Worm (Caenorhabditis elegans) whole organism, early embryonic: Measurements from ENCODE around the gene unc-32.

ENCODE experiments used
- B0310.2 ChIP-seq: sonication (generic microtip); optimal IDR thresholded peaks from 2 replicates; lab custom pipeline; 2016; ENCODE audit warnings: mild to moderate bottlenecking, missing genetic modification characterization, missing compliant biosample characterization
- F13C5.2 ChIP-seq: sonication (generic microtip); optimal IDR thresholded peaks from 2 replicates; lab custom pipeline; 2017; ENCODE audit warnings: mild to moderate bottlenecking, missing genetic modification characterization, inconsistent platforms, missing compliant biosample characterization
- aly-1 ChIP-seq: sonication (generic microtip); optimal IDR thresholded peaks from 2 replicates; lab custom pipeline; 2016; ENCODE audit warnings: missing genetic modification characterization, missing compliant biosample characterization
- ama-1 ChIP-seq: fragments of 150-350 bp; optimal IDR thresholded peaks from 2 replicates; lab custom pipeline; 2014
- ceh-13 ChIP-seq: fragments of 200-800 bp; sonication (Bioruptor generic); optimal IDR thresholded peaks from 2 replicates; lab custom pipeline; 2018; ENCODE audit warnings: mild to moderate bottlenecking, missing genetic modification characterization, missing compliant biosample characterization
- ceh-36 ChIP-seq: sonication (generic microtip); optimal IDR thresholded peaks from 2 replicates; lab custom pipeline; 2016; ENCODE audit warnings: missing genetic modification characterization, inconsistent platforms, missing compliant biosample characterization
- ets-7 ChIP-seq: sonication (generic microtip); optimal IDR thresholded peaks from 2 replicates; lab custom pipeline; 2016; ENCODE audit warnings: missing genotype, missing genetic modification characterization, missing compliant biosample characterization
- flt-1 ChIP-seq: fragments of 200-800 bp; sonication (Bioruptor generic); IDR thresholded peaks from 2 replicates; pipeline ENCODE4 v1.3.6; 2022; ENCODE audit warnings: missing genetic modification characterization, missing compliant biosample characterization
- hmbx-1 ChIP-seq: sonication (generic microtip); optimal IDR thresholded peaks from 2 replicates; lab custom pipeline; 2016; ENCODE audit warnings: mild to moderate bottlenecking, missing genetic modification characterization, missing compliant biosample characterization
- hmg-4 ChIP-seq: fragments of 200-800 bp; sonication (Bioruptor generic); optimal IDR thresholded peaks from 2 replicates; lab custom pipeline; 2018; ENCODE audit warnings: mild to moderate bottlenecking, missing genetic modification characterization, missing compliant biosample characterization
- hnd-1 ChIP-seq: sonication (generic microtip); optimal IDR thresholded peaks from 2 replicates; lab custom pipeline; 2016; ENCODE audit warnings: missing genetic modification characterization, missing compliant biosample characterization
- pes-1 ChIP-seq: fragments of 200-800 bp; sonication (Bioruptor generic); IDR thresholded peaks from 2 replicates; pipeline ENCODE4 v1.3.6; 2022; ENCODE audit warnings: missing genetic modification reagents, missing genetic modification characterization, missing compliant biosample characterization
- scrt-1 ChIP-seq: fragments of 200-800 bp; sonication (Bioruptor generic); IDR thresholded peaks from 2 replicates; pipeline ENCODE4 v1.3.6; 2022; ENCODE audit warnings: missing genetic modification characterization, missing compliant biosample characterization
- sea-1 ChIP-seq: fragments of 200-800 bp; sonication (Bioruptor generic); conservative IDR thresholded peaks from 2 replicates; pipeline ENCODE4 v1.3.6; 2022; ENCODE audit warnings: missing genetic modification characterization, missing compliant biosample characterization
- tbx-11 ChIP-seq: fragments of 200-800 bp; sonication (Bioruptor generic); IDR thresholded peaks from 2 replicates; pipeline ENCODE4 v1.3.6; 2022; ENCODE audit warnings: missing genetic modification characterization, missing compliant biosample characterization
- tbx-37 ChIP-seq: fragments of 200-800 bp; sonication (Bioruptor generic); conservative IDR thresholded peaks from 2 replicates; pipeline ENCODE4 v1.3.6; 2022; ENCODE audit warnings: missing genetic modification reagents, missing genetic modification characterization, missing compliant biosample characterization
- tra-4 ChIP-seq: sonication (generic microtip); optimal IDR thresholded peaks from 2 replicates; lab custom pipeline; 2017; ENCODE audit warnings: missing genetic modification characterization, missing compliant biosample characterization

The unc-32 gene

DNA sequence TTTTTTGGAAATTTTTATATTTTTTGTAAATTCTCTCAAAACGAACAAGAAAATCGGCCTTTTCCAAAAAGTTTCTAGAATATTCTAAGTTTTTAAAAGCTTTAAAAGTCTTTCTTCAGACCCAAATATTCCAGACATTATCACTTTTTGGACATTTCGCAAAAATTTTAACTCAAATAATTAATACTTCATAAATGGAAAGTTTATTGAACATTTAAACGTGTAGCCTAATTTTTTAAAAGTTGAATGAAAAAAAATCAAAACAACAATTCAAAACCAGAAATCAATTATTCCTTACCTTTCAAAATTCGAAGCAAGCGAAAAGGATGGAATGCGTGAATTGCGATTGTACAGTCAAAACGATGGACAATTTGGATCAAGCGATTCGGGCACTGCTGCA lies 14.4 kb downstream of the unc-32 start, which contains the start of gene ZK637.15:
Gene ZK637.15, plus strand, starts transcription at position 301 of the 400 bp plus-strand sequence.
- TF ChIP-seq ceh-13: no peak
- no peak for TF ChIP-seq pes-1
- no peak for TF ChIP-seq scrt-1 (GFP tag; lab: Robert Waterston, UW)
- TF ChIP-seq hmbx-1: no peak
- no peak for TF ChIP-seq ama-1 (lab: Kevin White, UChicago)
- TF ChIP-seq tbx-37 (GFP tag; lab: Robert Waterston, UW): no peak
- TF ChIP-seq hmg-4 (GFP tag; lab: Kevin White, UChicago): no peak
- TF ChIP-seq tbx-11 (GFP tag; lab: Robert Waterston, UW): no peak
- TF ChIP-seq aly-1: no peak
- TF ChIP-seq ets-7: no peak
- no peak for TF ChIP-seq tra-4
- no peak for TF ChIP-seq B0310.2 (tag; lab: Kevin White, UChicago)
- TF ChIP-seq hnd-1 (tag; lab: Kevin White, UChicago): no peak
- TF ChIP-seq ceh-36 (tag; lab: Kevin White, UChicago): no peak
- no peak for TF ChIP-seq sea-1 (GFP tag; lab: Robert Waterston, UW)
- TF ChIP-seq F13C5.2 (tag; lab: Kevin White, UChicago): no peak
- no peak for TF ChIP-seq flt-1 (GFP tag; lab: Robert Waterston, UW)

DNA sequence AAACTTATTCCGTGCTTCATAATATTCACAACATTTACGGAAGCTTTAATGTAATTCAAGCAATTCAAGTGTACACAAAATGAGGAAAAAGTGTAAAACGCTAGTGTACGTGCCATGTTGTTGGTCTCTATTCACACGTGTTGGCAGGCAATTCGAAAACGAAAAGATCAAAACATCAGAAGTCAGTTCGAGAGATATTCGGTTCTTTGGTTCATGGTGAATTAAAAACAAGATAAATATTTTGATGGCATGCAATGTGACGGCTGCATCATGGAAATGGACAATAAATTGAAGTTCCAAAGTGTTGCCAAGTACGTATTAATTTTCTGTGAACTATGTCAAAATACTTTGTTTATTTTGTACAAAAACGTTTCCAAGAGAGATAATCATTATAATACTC lies 16.6 kb downstream of the unc-32 start:
- TF ChIP-seq ama-1 (lab: Kevin White, UChicago) (no peak), ets-7 (no peak), flt-1 (GFP tag; lab: Robert Waterston, UW) (no peak), aly-1 (no peak), tbx-11 (GFP tag; lab: Robert Waterston, UW) (no peak), tra-4 (no peak), scrt-1 (GFP tag; lab: Robert Waterston, UW) (no peak), hmg-4 (GFP tag; lab: Kevin White, UChicago) (no peak), tbx-37 (GFP tag; lab: Robert Waterston, UW) (no peak), sea-1 (GFP tag; lab: Robert Waterston, UW) (no peak), F13C5.2 (tag; lab: Kevin White, UChicago) (no peak), hmbx-1 (no peak), ceh-36 (tag; lab: Kevin White, UChicago) (no peak), B0310.2 (tag; lab: Kevin White, UChicago) (no peak), pes-1 (no peak), ceh-13 (no peak), hnd-1 (tag; lab: Kevin White, UChicago) (no peak)

DNA sequence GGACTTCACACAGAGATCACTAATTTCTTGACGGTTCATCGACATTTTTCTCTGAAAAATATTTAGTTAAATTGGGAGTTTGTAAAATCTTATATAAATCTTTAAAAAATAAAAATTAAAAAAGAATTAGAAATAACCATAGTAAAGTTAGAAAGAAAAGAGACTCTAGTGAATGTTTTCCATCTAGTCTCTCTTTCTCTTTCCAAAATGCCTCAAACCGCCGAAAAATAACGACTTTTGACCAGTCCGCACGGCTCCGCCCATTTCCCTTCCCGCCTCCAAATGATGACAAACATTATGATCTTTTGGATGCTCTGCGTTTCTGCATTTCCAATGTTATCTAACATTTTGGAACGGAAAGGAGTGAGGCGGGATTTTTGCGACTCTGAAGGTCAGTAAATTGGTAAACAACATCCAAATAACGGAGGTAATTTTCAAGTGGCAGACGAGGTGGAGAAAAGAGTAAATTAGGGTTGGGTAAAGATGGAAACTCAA lies 17.9 kb downstream of the unc-32 start, which contains the start of gene glb-1:
Gene glb-1, minus strand, starts transcription at position 51 of the 495 bp plus-strand sequence.
- TF ChIP-seq sea-1 (GFP tag; lab: Robert Waterston, UW): no peak
- TF ChIP-seq ceh-36 (tag; lab: Kevin White, UChicago): no peak
- no peak for TF ChIP-seq F13C5.2 (tag; lab: Kevin White, UChicago)
- no peak for TF ChIP-seq hnd-1 (tag; lab: Kevin White, UChicago)
- no peak for TF ChIP-seq aly-1
- TF ChIP-seq ama-1 (lab: Kevin White, UChicago): no peak
- no peak for TF ChIP-seq hmbx-1
- TF ChIP-seq pes-1: no peak
- TF ChIP-seq tbx-37 (GFP tag; lab: Robert Waterston, UW): no peak
- TF ChIP-seq ets-7: no peak

DNA sequence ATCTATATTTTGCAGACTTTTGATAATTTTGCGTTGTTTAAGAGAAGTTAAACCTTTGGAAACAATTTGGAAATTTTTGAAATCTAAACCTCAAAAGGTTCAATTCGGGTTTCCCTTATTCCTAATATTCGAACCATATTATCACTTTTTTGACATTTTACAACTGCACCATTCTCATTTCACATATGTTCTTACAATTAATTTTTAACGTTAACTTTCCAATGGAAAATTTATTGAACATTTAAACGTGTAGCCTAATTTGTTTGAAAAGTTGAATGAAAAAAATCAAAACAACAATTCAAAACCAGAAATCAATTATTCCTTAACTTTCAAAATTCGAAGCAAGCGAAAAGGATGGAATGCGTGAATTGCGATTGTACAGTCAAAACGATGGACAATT lies 18.5 kb downstream of the unc-32 start, which contains the start of gene ZK637.12:
Gene ZK637.12, plus strand, starts transcription at position 301 of the 400 bp plus-strand sequence.
- TF ChIP-seq ets-7 (no peak), hnd-1 (tag; lab: Kevin White, UChicago) (no peak), pes-1 (no peak), tra-4 (no peak), tbx-11 (GFP tag; lab: Robert Waterston, UW) (no peak), scrt-1 (GFP tag; lab: Robert Waterston, UW) (no peak), ceh-36 (tag; lab: Kevin White, UChicago) (no peak), hmbx-1 (no peak), tbx-37 (GFP tag; lab: Robert Waterston, UW) (no peak), B0310.2 (tag; lab: Kevin White, UChicago) (no peak), hmg-4 (GFP tag; lab: Kevin White, UChicago) (no peak), aly-1 (no peak), sea-1 (GFP tag; lab: Robert Waterston, UW) (no peak), F13C5.2 (tag; lab: Kevin White, UChicago) (no peak), ceh-13 (no peak), ama-1 (lab: Kevin White, UChicago) (no peak)

DNA sequence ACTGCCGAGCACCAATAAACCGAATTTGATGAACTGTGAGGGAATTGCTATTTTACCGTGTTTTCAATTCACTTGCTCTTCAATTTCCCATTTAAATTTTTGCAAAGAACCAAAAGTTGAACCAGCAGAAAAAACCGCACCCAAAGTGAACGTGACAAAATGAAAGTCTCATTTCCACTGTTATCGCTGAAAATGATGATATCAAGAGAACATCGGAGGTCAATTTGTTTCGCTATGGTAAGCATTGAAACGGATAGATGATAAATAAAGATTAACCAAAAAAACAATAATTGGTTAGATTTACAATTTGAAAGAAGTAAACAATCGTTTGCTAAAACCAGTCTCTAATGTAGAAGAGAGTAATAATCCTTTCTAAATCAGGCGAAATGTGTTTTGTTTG lies 20.1 kb downstream of the unc-32 start:
- TF ChIP-seq F13C5.2 (tag; lab: Kevin White, UChicago) (no peak), ama-1 (lab: Kevin White, UChicago) (no peak), tra-4 (no peak)

DNA sequence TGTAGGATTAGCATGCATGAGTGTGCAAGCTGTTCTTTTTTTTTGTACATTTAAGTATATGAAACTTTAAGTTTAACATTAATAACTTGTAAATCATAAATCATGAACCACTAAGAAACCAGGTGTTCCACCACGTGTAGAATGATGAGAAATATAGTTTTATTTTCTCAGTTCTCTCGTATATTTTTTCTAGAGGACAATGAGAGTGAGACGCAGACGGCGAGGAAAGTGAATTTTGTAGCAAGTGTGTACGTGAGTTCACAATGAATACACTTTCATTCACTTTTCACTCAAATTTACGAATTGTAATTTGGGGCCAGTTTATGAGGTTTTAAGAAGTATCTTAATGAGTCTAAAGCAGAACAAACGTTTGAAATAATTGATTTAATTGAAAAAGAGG lies 21.1 kb downstream of the unc-32 start:
- no peak for TF ChIP-seq ama-1 (lab: Kevin White, UChicago)
- TF ChIP-seq scrt-1 (GFP tag; lab: Robert Waterston, UW): no peak
- no peak for TF ChIP-seq aly-1
- TF ChIP-seq B0310.2 (tag; lab: Kevin White, UChicago): no peak
- no peak for TF ChIP-seq hmbx-1
- no peak for TF ChIP-seq tra-4

DNA sequence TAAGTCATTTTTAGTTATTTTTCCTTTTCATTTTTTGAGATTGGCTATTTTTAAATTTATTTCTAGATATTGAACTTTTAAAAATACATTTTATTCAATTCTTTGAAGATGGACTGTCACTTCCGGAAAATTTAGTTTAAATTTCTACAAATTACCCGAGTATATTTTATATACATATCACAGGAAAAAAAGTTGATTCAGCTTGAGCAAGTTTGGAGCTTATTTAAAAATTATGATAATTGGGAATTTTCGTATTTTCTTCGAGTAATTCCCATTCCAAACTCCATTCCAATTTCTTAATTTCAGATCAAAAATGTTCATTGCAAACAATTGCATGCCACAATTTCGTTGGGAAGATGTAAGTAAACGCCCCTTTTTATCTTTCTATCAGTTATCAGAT lies 24.3 kb downstream of the unc-32 start, which contains the start of gene arrd-15:
Gene arrd-15, plus strand, starts transcription at position 301 of the 400 bp plus-strand sequence.
- TF ChIP-seq F13C5.2 (tag; lab: Kevin White, UChicago): no peak
- no peak for TF ChIP-seq aly-1
- no peak for TF ChIP-seq ets-7
- TF ChIP-seq tra-4: no peak

DNA sequence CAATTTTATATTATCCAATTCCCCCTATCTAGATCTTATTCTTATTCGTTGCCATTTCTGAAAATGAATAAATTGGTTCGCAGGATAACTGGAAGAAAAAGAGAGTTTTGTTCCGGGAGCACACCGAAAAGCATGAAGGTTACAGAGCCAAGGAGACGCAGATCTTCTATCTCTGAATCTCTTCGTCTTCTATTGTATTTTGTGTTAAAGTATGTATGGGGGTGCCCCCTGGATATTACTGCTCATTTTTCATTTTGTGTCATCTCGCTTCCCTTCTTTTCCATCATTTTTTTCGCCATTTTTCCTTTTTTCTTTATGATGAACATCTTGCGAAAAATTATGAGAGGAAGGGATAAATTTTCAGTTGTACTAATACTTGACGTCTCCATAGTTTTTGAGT lies 28.3 kb downstream of the unc-32 start:
- no peak for TF ChIP-seq ceh-13
- no peak for TF ChIP-seq sea-1 (GFP tag; lab: Robert Waterston, UW)
- TF ChIP-seq tbx-11 (GFP tag; lab: Robert Waterston, UW): no peak
- TF ChIP-seq aly-1: no peak
- no peak for TF ChIP-seq hmbx-1
- no peak for TF ChIP-seq scrt-1 (GFP tag; lab: Robert Waterston, UW)
- no peak for TF ChIP-seq ama-1 (lab: Kevin White, UChicago)
- no peak for TF ChIP-seq B0310.2 (tag; lab: Kevin White, UChicago)
- no peak for TF ChIP-seq flt-1 (GFP tag; lab: Robert Waterston, UW)
- TF ChIP-seq hnd-1 (tag; lab: Kevin White, UChicago): no peak
- no peak for TF ChIP-seq hmg-4 (GFP tag; lab: Kevin White, UChicago)
- no peak for TF ChIP-seq F13C5.2 (tag; lab: Kevin White, UChicago)
- no peak for TF ChIP-seq ceh-36 (tag; lab: Kevin White, UChicago)
- TF ChIP-seq tra-4: no peak
- TF ChIP-seq pes-1: no peak
- TF ChIP-seq ets-7: no peak
